ENCODE assay signal across 4 fruit fly cellular contexts in genomic region chr3R:19905932-19906439, dm6.
TF ChIP-seq lines count a peak whose summit lies in the region.

No protein-coding gene starts in this region.

TF ChIP-seq in whole organism, adult, 20 proteins besides CTCF, POLR2A, EP300 and RAD21 (continued from another document):
- TF ChIP-seq CG12768 (GFP tag; optimal IDR thresholded peaks at IDR 0.05; lab: Kevin White, UChicago): peak; percentile 87
- peak; percentile 38 for TF ChIP-seq bab1 (GFP tag; optimal IDR thresholded peaks at IDR 0.05; lab: Kevin White, UChicago)

TF ChIP-seq in whole organism, embryonic, 481 proteins besides CTCF, POLR2A, EP300 and RAD21 (continued from another document and continues in another):
- no peak for TF ChIP-seq CG10431 (GFP tag; optimal IDR thresholded peaks at IDR 0.05; lab: Kevin White, UChicago)
- peak; percentile 72 to 85 for TF ChIP-seq Hr51 (GFP tag; optimal IDR thresholded peaks at IDR 0.05; lab: Kevin White, UChicago)
- TF ChIP-seq CG32767 (GFP tag; IDR thresholded peaks at IDR 0.05; lab: Robert Waterston, UW): peak; percentile 62; the same call in 1 of the 2 replicates
- peak; percentile 76 for TF ChIP-seq HLH3B (GFP tag; IDR thresholded peaks at IDR 0.05; lab: Robert Waterston, UW)
- TF ChIP-seq CG9797 (GFP tag; optimal IDR thresholded peaks at IDR 0.05; lab: Kevin White, UChicago): no peak
- peak; percentile 85 for TF ChIP-seq CG13624 (GFP tag; optimal IDR thresholded peaks at IDR 0.05; lab: Kevin White, UChicago)
- no peak for TF ChIP-seq gt (GFP tag; IDR thresholded peaks at IDR 0.05; lab: Robert Waterston, UW)
- peak; percentile 70 for TF ChIP-seq CG13123 (GFP tag; optimal IDR thresholded peaks at IDR 0.05; lab: Kevin White, UChicago)
- peak; percentile 92 for TF ChIP-seq lab (GFP tag; optimal IDR thresholded peaks at IDR 0.05; lab: Kevin White, UChicago)
- TF ChIP-seq sob (GFP tag; IDR thresholded peaks at IDR 0.05; lab: Robert Waterston, UW): peak; percentile 83
- TF ChIP-seq CG4360 (GFP tag; IDR thresholded peaks at IDR 0.05; lab: Robert Waterston, UW): no peak
- TF ChIP-seq CG34224 (GFP tag; IDR thresholded peaks at IDR 0.05; lab: Robert Waterston, UW; ENCODE audit: partially characterized antibody): no peak
- TF ChIP-seq B-H2 (GFP tag; optimal IDR thresholded peaks at IDR 0.05; lab: Kevin White, UChicago): no peak
- peak; percentile 73 for TF ChIP-seq CG8944 (GFP tag; optimal IDR thresholded peaks at IDR 0.05; lab: Kevin White, UChicago)
- TF ChIP-seq repo (GFP tag; optimal IDR thresholded peaks at IDR 0.05; lab: Kevin White, UChicago): no peak
- TF ChIP-seq row (GFP tag; IDR thresholded peaks at IDR 0.05; lab: Robert Waterston, UW): peak; percentile 94
- TF ChIP-seq pzg (GFP tag; optimal IDR thresholded peaks at IDR 0.05; lab: Kevin White, UChicago): peak; percentile 20
- 0 out of 2 replicates have a peak, but pooled peaks have one; percentile 26 for TF ChIP-seq CG10321 (GFP tag; IDR thresholded peaks at IDR 0.05; lab: Robert Waterston, UW)
- TF ChIP-seq sens-2 (GFP tag; IDR thresholded peaks at IDR 0.05; lab: Robert Waterston, UW): no peak
- TF ChIP-seq CG6175 (GFP tag; IDR thresholded peaks at IDR 0.05; lab: Robert Waterston, UW): peak; percentile 48; the same call in 1 of the 3 replicates
- TF ChIP-seq CG7928 (GFP tag; optimal IDR thresholded peaks at IDR 0.05; lab: Kevin White, UChicago): no peak
- TF ChIP-seq ham (GFP tag; IDR thresholded peaks at IDR 0.05; lab: Robert Waterston, UW): peak; percentile 53; the same call in 1 of the 2 replicates
- TF ChIP-seq al (GFP tag; IDR thresholded peaks at IDR 0.05; lab: Robert Waterston, UW): peak; percentile 76
- TF ChIP-seq Hr78 (GFP tag; optimal IDR thresholded peaks at IDR 0.05; lab: Kevin White, UChicago): no peak
- peak; percentile 55 for TF ChIP-seq CG5245 (GFP tag; optimal IDR thresholded peaks at IDR 0.05; lab: Kevin White, UChicago)
- peak; percentile 77 for TF ChIP-seq Side (GFP tag; optimal IDR thresholded peaks at IDR 0.05; lab: Kevin White, UChicago)
- peak; percentile 63 for TF ChIP-seq jing (GFP tag; optimal IDR thresholded peaks at IDR 0.05; lab: Kevin White, UChicago)
- peak; percentile 81 for TF ChIP-seq CG12391 (tag; optimal IDR thresholded peaks at IDR 0.05; lab: Kevin White, UChicago)
- TF ChIP-seq CG9215 (GFP tag; IDR thresholded peaks at IDR 0.05; lab: Robert Waterston, UW): peak; percentile 85
- TF ChIP-seq crc (GFP tag; optimal IDR thresholded peaks at IDR 0.05; lab: Kevin White, UChicago): peak; percentile 64
- TF ChIP-seq insv (GFP tag; optimal IDR thresholded peaks at IDR 0.05; lab: Kevin White, UChicago): no peak
- peak; percentile 89 for TF ChIP-seq vvl (GFP tag; IDR thresholded peaks at IDR 0.05; lab: Robert Waterston, UW)
- TF ChIP-seq CG16863 (GFP tag; optimal IDR thresholded peaks at IDR 0.05; lab: Kevin White, UChicago): peak; percentile 82
- TF ChIP-seq fu2 (GFP tag; optimal IDR thresholded peaks at IDR 0.05; lab: Kevin White, UChicago): peak; percentile 83
- TF ChIP-seq CG3281 (GFP tag; optimal IDR thresholded peaks at IDR 0.05; lab: Kevin White, UChicago): peak; percentile 79
- TF ChIP-seq ssp (GFP tag; IDR thresholded peaks at IDR 0.05; lab: Robert Waterston, UW): peak; percentile 52
- peak; percentile 83 for TF ChIP-seq Taf1 (GFP tag; IDR thresholded peaks at IDR 0.05; lab: Robert Waterston, UW)
- TF ChIP-seq sima (GFP tag; optimal IDR thresholded peaks at IDR 0.05; lab: Kevin White, UChicago): no peak
- TF ChIP-seq B-H1 (GFP tag; IDR thresholded peaks at IDR 0.05; lab: Robert Waterston, UW): peak; percentile 76; the same call in 2 of the 3 replicates
- no peak for TF ChIP-seq Scr (GFP tag; IDR thresholded peaks at IDR 0.05; lab: Robert Waterston, UW; ENCODE audit: partially characterized antibody)
- peak; percentile 26 for TF ChIP-seq Six4 (GFP tag; optimal IDR thresholded peaks at IDR 0.05; lab: Kevin White, UChicago)
- peak; percentile 23 for TF ChIP-seq gsb-n (tag; optimal IDR thresholded peaks at IDR 0.05; lab: Kevin White, UChicago)
- TF ChIP-seq CG8089 (GFP tag; optimal IDR thresholded peaks at IDR 0.05; lab: Kevin White, UChicago): peak; percentile 44

TF ChIP-seq in whole organism, prepupa, 60 proteins besides CTCF, POLR2A, EP300 and RAD21 (continued from another document):
- peak; percentile 95 for TF ChIP-seq CG31627 (GFP tag; optimal IDR thresholded peaks at IDR 0.05; lab: Kevin White, UChicago)
- peak; percentile 53 for TF ChIP-seq CG6854 (GFP tag; optimal IDR thresholded peaks at IDR 0.05; lab: Kevin White, UChicago)
- peak; percentile 63 for TF ChIP-seq dac (GFP tag; optimal IDR thresholded peaks at IDR 0.05; lab: Kevin White, UChicago)
- peak; percentile 80 for TF ChIP-seq Ets96B (tag; optimal IDR thresholded peaks at IDR 0.05; lab: Kevin White, UChicago)
- TF ChIP-seq achi (GFP tag; optimal IDR thresholded peaks at IDR 0.05; lab: Kevin White, UChicago): peak; percentile 87
- TF ChIP-seq Eip75B (GFP tag; optimal IDR thresholded peaks at IDR 0.05; lab: Kevin White, UChicago): peak; percentile 87
- peak; percentile 86 for TF ChIP-seq CG8319 (GFP tag; optimal IDR thresholded peaks at IDR 0.05; lab: Kevin White, UChicago)
- no peak for TF ChIP-seq Hr38 (GFP tag; optimal IDR thresholded peaks at IDR 0.05; lab: Kevin White, UChicago)
- peak; percentile 91 for TF ChIP-seq CG15336 (GFP tag; IDR thresholded peaks at IDR 0.05; lab: Robert Waterston, UW)
- TF ChIP-seq Hr39 (GFP tag; optimal IDR thresholded peaks at IDR 0.05; lab: Kevin White, UChicago): peak; percentile 95
- TF ChIP-seq eg (GFP tag; IDR thresholded peaks at IDR 0.05; lab: Robert Waterston, UW): peak; percentile 91
- peak; percentile 70 to 77 for TF ChIP-seq salr (GFP tag; optimal IDR thresholded peaks at IDR 0.05; lab: Kevin White, UChicago)
- peak; percentile 64 for TF ChIP-seq dsx (GFP tag; optimal IDR thresholded peaks at IDR 0.05; lab: Kevin White, UChicago; ENCODE audit: poor library complexity, severe bottlenecking)
- TF ChIP-seq Smox (GFP tag; optimal IDR thresholded peaks at IDR 0.05; lab: Kevin White, UChicago): peak; percentile 91
- peak; percentile 80 for TF ChIP-seq CG10669 (GFP tag; optimal IDR thresholded peaks at IDR 0.05; lab: Kevin White, UChicago)
- peak; percentile 90 for TF ChIP-seq CG6792 (GFP tag; optimal IDR thresholded peaks at IDR 0.05; lab: Kevin White, UChicago)
- TF ChIP-seq Eip93F (GFP tag; optimal IDR thresholded peaks at IDR 0.05; lab: Kevin White, UChicago): peak; percentile 66
- TF ChIP-seq Lpt (GFP tag; optimal IDR thresholded peaks at IDR 0.05; lab: Kevin White, UChicago): peak; percentile 65
- peak; percentile 80 for TF ChIP-seq CG6808 (GFP tag; optimal IDR thresholded peaks at IDR 0.05; lab: Kevin White, UChicago)
- peak; percentile 92 for TF ChIP-seq pdm3 (GFP tag; optimal IDR thresholded peaks at IDR 0.05; lab: Kevin White, UChicago)
- TF ChIP-seq fd85E (GFP tag; optimal IDR thresholded peaks at IDR 0.05; lab: Kevin White, UChicago): no peak
- peak; percentile 74 for TF ChIP-seq CG6276 (GFP tag; optimal IDR thresholded peaks at IDR 0.05; lab: Kevin White, UChicago)
- peak; percentile 84 for TF ChIP-seq topi (GFP tag; optimal IDR thresholded peaks at IDR 0.05; lab: Kevin White, UChicago)
- peak; percentile 87 for TF ChIP-seq CG3919 (GFP tag; optimal IDR thresholded peaks at IDR 0.05; lab: Kevin White, UChicago)
- peak; percentile 81 for TF ChIP-seq CG10631 (GFP tag; optimal IDR thresholded peaks at IDR 0.05; lab: Kevin White, UChicago)
- peak; percentile 91 for TF ChIP-seq CG6163 (GFP tag; IDR thresholded peaks at IDR 0.05; lab: Robert Waterston, UW)
- TF ChIP-seq CG32006 (GFP tag; optimal IDR thresholded peaks at IDR 0.05; lab: Kevin White, UChicago): peak; percentile 86
- TF ChIP-seq CG7368 (GFP tag; optimal IDR thresholded peaks at IDR 0.05; lab: Kevin White, UChicago): peak; percentile 82
- no peak for TF ChIP-seq CG4318 (GFP tag; optimal IDR thresholded peaks at IDR 0.05; lab: Kevin White, UChicago)
- TF ChIP-seq Sox102F (GFP tag; optimal IDR thresholded peaks at IDR 0.05; lab: Kevin White, UChicago): peak; percentile 90
- TF ChIP-seq CG11294 (GFP tag; IDR thresholded peaks at IDR 0.05; lab: Robert Waterston, UW): peak; percentile 84
- peak; percentile 89 for TF ChIP-seq acj6 (GFP tag; optimal IDR thresholded peaks at IDR 0.05; lab: Kevin White, UChicago)
- peak; percentile 86 for TF ChIP-seq Hr4 (GFP tag; optimal IDR thresholded peaks at IDR 0.05; lab: Kevin White, UChicago)
- TF ChIP-seq vri (GFP tag; optimal IDR thresholded peaks at IDR 0.05; lab: Kevin White, UChicago): peak; percentile 93
- TF ChIP-seq CG9139 (GFP tag; optimal IDR thresholded peaks at IDR 0.05; lab: Kevin White, UChicago): peak; percentile 50
- peak; percentile 59 for TF ChIP-seq Blimp-1 (GFP tag; optimal IDR thresholded peaks at IDR 0.05; lab: Kevin White, UChicago)
- peak; percentile 89 for TF ChIP-seq Sox15 (GFP tag; optimal IDR thresholded peaks at IDR 0.05; lab: Kevin White, UChicago)
- TF ChIP-seq lz (GFP tag; optimal IDR thresholded peaks at IDR 0.05; lab: Kevin White, UChicago): peak; percentile 91
- peak; percentile 61 to 76 for TF ChIP-seq ss (GFP tag; optimal IDR thresholded peaks at IDR 0.05; lab: Kevin White, UChicago)
- TF ChIP-seq fkh (GFP tag; optimal IDR thresholded peaks at IDR 0.05; lab: Kevin White, UChicago): peak; percentile 61

TF ChIP-seq in whole organism, wandering third instar larva, 38 proteins besides CTCF, POLR2A, EP300 and RAD21 (continued from another document):
- TF ChIP-seq Myc (optimal IDR thresholded peaks at IDR 0.05; lab: Kevin White, UChicago): no peak
- no peak for TF ChIP-seq pan (optimal IDR thresholded peaks at IDR 0.05; lab: Kevin White, UChicago)
- peak; percentile 68 for TF ChIP-seq sv (GFP tag; optimal IDR thresholded peaks at IDR 0.05; lab: Kevin White, UChicago)
- no peak for TF ChIP-seq dl (GFP tag; optimal IDR thresholded peaks at IDR 0.05; lab: Kevin White, UChicago; ENCODE audit: insufficient read depth in 1 of 2, partially characterized antibody in 2 of 2)
- TF ChIP-seq HLH106 (tag; optimal IDR thresholded peaks at IDR 0.05; lab: Kevin White, UChicago): peak; percentile 89
- TF ChIP-seq OdsH (GFP tag; optimal IDR thresholded peaks at IDR 0.05; lab: Kevin White, UChicago): peak; percentile 95
- TF ChIP-seq GATAd (GFP tag; optimal IDR thresholded peaks at IDR 0.05; lab: Kevin White, UChicago): peak; percentile 45
- peak; percentile 6 to 94 for TF ChIP-seq foxo (GFP tag; optimal IDR thresholded peaks at IDR 0.05; lab: Kevin White, UChicago)
- no peak for TF ChIP-seq Hr78 (GFP tag; optimal IDR thresholded peaks at IDR 0.05; lab: Kevin White, UChicago)
- peak; percentile 78 for TF ChIP-seq Mio (GFP tag; optimal IDR thresholded peaks at IDR 0.05; lab: Kevin White, UChicago)
- TF ChIP-seq Dif (GFP tag; optimal IDR thresholded peaks at IDR 0.05; lab: Kevin White, UChicago; ENCODE audit: partially characterized antibody): peak; percentile 42
- peak; percentile 83 for TF ChIP-seq dmrt93B (GFP tag; optimal IDR thresholded peaks at IDR 0.05; lab: Kevin White, UChicago)
- TF ChIP-seq CG32264 (GFP tag; optimal IDR thresholded peaks at IDR 0.05; lab: Kevin White, UChicago): peak; percentile 66
- peak; percentile 10 for TF ChIP-seq jim (GFP tag; optimal IDR thresholded peaks at IDR 0.05; lab: Kevin White, UChicago)
- no peak for TF ChIP-seq Vsx2 (GFP tag; optimal IDR thresholded peaks at IDR 0.05; lab: Kevin White, UChicago; ENCODE audit: partially characterized antibody)
- TF ChIP-seq fru (GFP tag; optimal IDR thresholded peaks at IDR 0.05; lab: Kevin White, UChicago): peak; percentile 95
